Worm (Caenorhabditis elegans) whole organism, late embryonic: Measurements from ENCODE around the gene ida-1.

Experiments
- K09A11.1 ChIP-seq: sonication (generic microtip); optimal IDR thresholded peaks from 2 replicates; lab custom pipeline; 2017; ENCODE audit warnings: antibody characterized with exemption, mild to moderate bottlenecking, missing genetic modification characterization, missing compliant biosample characterization; ENCODE audit not compliant: insufficient read depth
- sox-2 ChIP-seq: fragments of 200-800 bp; sonication (Bioruptor generic); IDR thresholded peaks from 2 replicates; pipeline ENCODE4 v1.3.6; 2022; ENCODE audit warnings: missing genetic modification reagents, missing genetic modification characterization, missing compliant biosample characterization
- ztf-16 ChIP-seq: sonication (generic microtip); optimal IDR thresholded peaks from 2 replicates; lab custom pipeline; 2017; ENCODE audit warnings: missing genetic modification characterization, missing compliant biosample characterization

DNA sequence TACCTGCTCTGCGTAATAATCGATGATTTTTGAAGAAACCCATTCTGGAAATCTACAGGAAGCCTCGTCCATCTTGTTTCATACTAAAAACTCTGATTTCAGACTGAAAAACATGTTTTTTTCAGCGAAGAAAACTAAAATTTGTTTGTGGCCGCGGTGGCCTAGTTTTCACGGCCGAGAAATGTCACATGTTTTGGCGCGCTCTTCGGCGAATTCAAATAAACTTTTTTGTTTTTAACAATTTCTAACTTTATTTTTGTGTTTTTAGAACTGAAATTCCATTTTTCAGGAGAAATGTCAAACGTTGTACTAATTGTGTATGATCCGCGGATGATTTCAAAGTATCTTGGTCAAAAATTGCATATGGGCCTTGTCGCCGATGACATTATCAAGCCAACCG is 47.6 kb downstream of the ida-1 start, which contains the start of the genes polq-1 and him-10:
- TF ChIP-seq K09A11.1 (no peak), sox-2 (GFP tag; lab: Robert Waterston, UW) (no peak), ztf-16 (tag; lab: Kevin White, UChicago) (no peak)
